Fruit fly (Drosophila melanogaster) whole organism, embryonic: ENCODE measurements around the gene rempA.

Source experiments
- Abd-B ChIP-seq: fragments of 200-800 bp; sonication (Bioruptor generic); optimal IDR thresholded peaks from 2 replicates; lab custom pipeline; 2018; ENCODE audit warnings: missing biosample characterization, mild to moderate bottlenecking, missing genetic modification characterization, moderate library complexity
- CG10147 ChIP-seq: fragments of 200-800 bp; sonication (Bioruptor generic); optimal IDR thresholded peaks from 2 replicates; lab custom pipeline; 2019; ENCODE audit warnings: missing biosample characterization, mild to moderate bottlenecking, missing genetic modification characterization, moderate library complexity
- CG10543 ChIP-seq: fragments of 200-800 bp; sonication (Bioruptor generic); optimal IDR thresholded peaks from 3 replicates; lab custom pipeline; 2017; ENCODE audit warnings: missing biosample characterization, mild to moderate bottlenecking, missing genetic modification characterization, moderate library complexity
- CG10959 ChIP-seq: fragments of 200-800 bp; sonication (Bioruptor generic); IDR thresholded peaks from 2 replicates; pipeline ENCODE4 v1.3.6; 2022; ENCODE audit warnings: missing biosample characterization, missing genetic modification characterization
- CG11398 ChIP-seq: fragments of 200-800 bp; sonication (Bioruptor generic); optimal IDR thresholded peaks from 2 replicates; lab custom pipeline; 2016; ENCODE audit warnings: missing biosample characterization, missing genetic modification characterization
- CG12391 ChIP-seq: fragments of 200-800 bp; sonication (Bioruptor generic); optimal IDR thresholded peaks from 3 replicates; lab custom pipeline; 2018; ENCODE audit warnings: missing biosample characterization, mild to moderate bottlenecking, missing genetic modification characterization, moderate library complexity
- CG17829 ChIP-seq: fragments of 200-800 bp; optimal IDR thresholded peaks from 2 replicates; lab custom pipeline; 2019; ENCODE audit warnings: missing biosample characterization, mild to moderate bottlenecking, missing genetic modification characterization, moderate library complexity
- CG18619 ChIP-seq: fragments of 200-800 bp; sonication (Bioruptor generic); optimal IDR thresholded peaks from 3 replicates; lab custom pipeline; 2017; ENCODE audit warnings: missing biosample characterization, mild to moderate bottlenecking, missing genetic modification characterization
- CG18764 ChIP-seq: fragments of 200-800 bp; sonication (Bioruptor generic); optimal IDR thresholded peaks from 3 replicates; lab custom pipeline; 2016; ENCODE audit warnings: missing biosample characterization, missing genetic modification characterization
- CG2712 ChIP-seq: fragments of 200-800 bp; optimal IDR thresholded peaks from 3 replicates; lab custom pipeline; 2019; ENCODE audit warnings: missing biosample characterization, mild to moderate bottlenecking, missing genetic modification characterization, moderate library complexity
- CG30431 ChIP-seq: fragments of 200-800 bp; sonication (Bioruptor generic); optimal IDR thresholded peaks from 2 replicates; lab custom pipeline; 2017; ENCODE audit warnings: missing biosample characterization, missing genetic modification characterization
- CG4820 ChIP-seq: fragments of 200-800 bp; sonication (Bioruptor generic); optimal IDR thresholded peaks from 3 replicates; lab custom pipeline; 2016; ENCODE audit warnings: missing biosample characterization, missing genetic modification characterization
- CG6254 ChIP-seq: fragments of 200-800 bp; sonication (Bioruptor generic); optimal IDR thresholded peaks from 3 replicates; lab custom pipeline; 2017; ENCODE audit warnings: mild to moderate bottlenecking, missing biosample characterization, missing genetic modification reagents, missing genetic modification characterization
- CG6791 ChIP-seq: fragments of 200-800 bp; sonication (Bioruptor generic); IDR thresholded peaks from 3 replicates; pipeline ENCODE4 v1.3.6; 2022; ENCODE audit warnings: missing biosample characterization, missing genetic modification characterization; ENCODE audit not compliant: partially characterized antibody
- CG7372 ChIP-seq: fragments of 200-800 bp; sonication (Bioruptor generic); IDR thresholded peaks from 2 replicates; pipeline ENCODE4 v1.3.6; 2022; ENCODE audit warnings: missing biosample characterization, missing genetic modification characterization
- CG7745 ChIP-seq: fragments of 200-800 bp; sonication (Bioruptor generic); optimal IDR thresholded peaks from 2 replicates; lab custom pipeline; 2018; ENCODE audit warnings: missing biosample characterization, mild to moderate bottlenecking, missing genetic modification characterization, moderate library complexity
- CG8290 ChIP-seq, 3 experiments: fragments of 200-800 bp; sonication (Bioruptor generic); optimal IDR thresholded peaks; 2 replicates each; lab custom pipeline; 2016 to 2019; ENCODE audit warnings: missing biosample characterization in 3 of 3, missing genetic modification characterization in 3 of 3, mild to moderate bottlenecking in 2 of 3, moderate library complexity in 1 of 3
- CG8388 ChIP-seq: fragments of 200-800 bp; sonication (Bioruptor generic); optimal IDR thresholded peaks from 2 replicates; lab custom pipeline; 2019; ENCODE audit warnings: missing biosample characterization, mild to moderate bottlenecking, missing genetic modification characterization, moderate library complexity
- CG8478 ChIP-seq: fragments of >200 bp; optimal IDR thresholded peaks from 2 replicates; lab custom pipeline; 2018
- Drgx ChIP-seq: fragments of 200-800 bp; sonication (Bioruptor generic); IDR thresholded peaks from 2 replicates; pipeline ENCODE4 v1.3.6; 2022; ENCODE audit warnings: missing biosample characterization, missing genetic modification characterization
- Gsc ChIP-seq: fragments of 200-800 bp; sonication (Bioruptor generic); IDR thresholded peaks from 2 replicates; pipeline ENCODE4 v1.3.6; 2022; ENCODE audit warnings: missing biosample characterization, missing genetic modification characterization
- HmgD ChIP-seq: fragments of 200-800 bp; sonication (Bioruptor generic); optimal IDR thresholded peaks from 3 replicates; lab custom pipeline; 2016; ENCODE audit warnings: missing biosample characterization, missing genetic modification characterization
- Pdp1 ChIP-seq, 2 experiments: fragments of 200-800 bp; sonication (Bioruptor generic); optimal IDR thresholded peaks; 3 replicates each; lab custom pipeline; 2016; ENCODE audit warnings: missing biosample characterization in 2 of 2, missing genetic modification characterization in 2 of 2, mild to moderate bottlenecking in 1 of 2, moderate library complexity in 1 of 2
- Rfx ChIP-seq: fragments of 200-800 bp; sonication (Bioruptor generic); IDR thresholded peaks from 2 replicates; pipeline ENCODE4 v1.3.6; 2022; ENCODE audit warnings: missing biosample characterization, missing genetic modification characterization
- Sry-β ChIP-seq: fragments of 200-800 bp; sonication (Bioruptor generic); optimal IDR thresholded peaks from 2 replicates; lab custom pipeline; 2018; ENCODE audit warnings: missing biosample characterization, mild to moderate bottlenecking, missing genetic modification characterization, moderate library complexity
- Sry-δ ChIP-seq: fragments of 200-800 bp; sonication (Bioruptor generic); optimal IDR thresholded peaks from 2 replicates; lab custom pipeline; 2016; ENCODE audit warnings: missing biosample characterization, missing genetic modification characterization
- amos ChIP-seq: fragments of 200-800 bp; sonication (Bioruptor generic); IDR thresholded peaks from 2 replicates; pipeline ENCODE4 v1.3.6; 2022; ENCODE audit warnings: missing biosample characterization, missing genetic modification characterization; ENCODE audit not compliant: partially characterized antibody
- bsh ChIP-seq, 2 experiments: fragments of 200-800 bp; sonication (Bioruptor generic); optimal IDR thresholded peaks; 2 replicates each; lab custom pipeline; 2017 to 2018; ENCODE audit warnings: mild to moderate bottlenecking in 2 of 2, missing biosample characterization in 2 of 2, missing genetic modification characterization in 2 of 2, moderate library complexity in 1 of 2
- caup ChIP-seq: fragments of 200-800 bp; sonication (Bioruptor generic); optimal IDR thresholded peaks from 3 replicates; lab custom pipeline; 2017; ENCODE audit warnings: missing biosample characterization, mild to moderate bottlenecking, missing genetic modification characterization, moderate library complexity; ENCODE audit not compliant: severe bottlenecking
- cg ChIP-seq: fragments of 200-800 bp; sonication (Bioruptor generic); optimal IDR thresholded peaks from 3 replicates; lab custom pipeline; 2019; ENCODE audit warnings: missing biosample characterization, mild to moderate bottlenecking, missing genetic modification characterization, moderate library complexity
- chinmo ChIP-seq: fragments of 200-800 bp; sonication (Bioruptor generic); IDR thresholded peaks from 4 replicates; pipeline ENCODE4 v1.3.6; 2022; ENCODE audit warnings: missing biosample characterization, missing genetic modification characterization; ENCODE audit not compliant: partially characterized antibody
- ci ChIP-seq: fragments of 200-800 bp; sonication (Bioruptor generic); IDR thresholded peaks from 3 replicates; pipeline ENCODE4 v1.3.6; 2022; ENCODE audit warnings: missing biosample characterization, missing genetic modification characterization
- dm ChIP-seq: fragments of 200-800 bp; sonication (Bioruptor generic); optimal IDR thresholded peaks from 3 replicates; lab custom pipeline; 2016; ENCODE audit warnings: missing biosample characterization, missing genetic modification characterization
- en ChIP-seq: fragments of 200-800 bp; sonication (Bioruptor generic); optimal IDR thresholded peaks from 2 replicates; lab custom pipeline; 2016; ENCODE audit warnings: missing biosample characterization, missing genetic modification characterization
- grau ChIP-seq: fragments of 200-800 bp; optimal IDR thresholded peaks from 3 replicates; lab custom pipeline; 2019; ENCODE audit warnings: missing biosample characterization, mild to moderate bottlenecking, missing genetic modification characterization, moderate library complexity
- gt ChIP-seq: fragments of 200-800 bp; sonication (Bioruptor generic); IDR thresholded peaks from 2 replicates; pipeline ENCODE4 v1.3.6; 2022; ENCODE audit warnings: missing biosample characterization, missing genetic modification characterization
- jumu ChIP-seq: fragments of 200-800 bp; sonication (Bioruptor generic); optimal IDR thresholded peaks from 3 replicates; lab custom pipeline; 2016; ENCODE audit warnings: missing biosample characterization, missing genetic modification characterization
- nerfin-1 ChIP-seq: fragments of 200-800 bp; sonication (Bioruptor generic); optimal IDR thresholded peaks from 3 replicates; lab custom pipeline; 2019; ENCODE audit warnings: missing biosample characterization, mild to moderate bottlenecking, missing genetic modification characterization, moderate library complexity
- nerfin-2 ChIP-seq: fragments of 200-800 bp; sonication (Bioruptor generic); IDR thresholded peaks from 2 replicates; pipeline ENCODE4 v1.3.6; 2022; ENCODE audit warnings: missing biosample characterization, missing genetic modification characterization; ENCODE audit not compliant: partially characterized antibody
- row ChIP-seq: fragments of 200-800 bp; sonication (Bioruptor generic); IDR thresholded peaks from 3 replicates; pipeline ENCODE4 v1.3.6; 2022; ENCODE audit warnings: missing biosample characterization, missing genetic modification characterization
- sens ChIP-seq: fragments of 200-800 bp; sonication (Bioruptor generic); peaks from one replicate; lab custom pipeline; 2016; ENCODE audit warnings: missing biosample characterization, missing genetic modification characterization
- sens-2 ChIP-seq: fragments of 200-800 bp; sonication (Bioruptor generic); IDR thresholded peaks from 2 replicates; pipeline ENCODE4 v1.3.6; 2022; ENCODE audit warnings: missing biosample characterization, missing genetic modification characterization
- seq ChIP-seq: fragments of 200-800 bp; sonication (Bioruptor generic); IDR thresholded peaks from 2 replicates; pipeline ENCODE4 v1.3.6; 2022; ENCODE audit warnings: missing biosample characterization, missing genetic modification characterization
- vfl ChIP-seq: fragments of 200-800 bp; sonication (Bioruptor generic); optimal IDR thresholded peaks from 2 replicates; lab custom pipeline; 2016; ENCODE audit warnings: missing biosample characterization, missing genetic modification characterization
- zf30C ChIP-seq: fragments of 200-800 bp; sonication (Bioruptor generic); optimal IDR thresholded peaks from 3 replicates; lab custom pipeline; 2018; ENCODE audit warnings: missing biosample characterization, mild to moderate bottlenecking, missing genetic modification characterization

The rempA gene

DNA sequence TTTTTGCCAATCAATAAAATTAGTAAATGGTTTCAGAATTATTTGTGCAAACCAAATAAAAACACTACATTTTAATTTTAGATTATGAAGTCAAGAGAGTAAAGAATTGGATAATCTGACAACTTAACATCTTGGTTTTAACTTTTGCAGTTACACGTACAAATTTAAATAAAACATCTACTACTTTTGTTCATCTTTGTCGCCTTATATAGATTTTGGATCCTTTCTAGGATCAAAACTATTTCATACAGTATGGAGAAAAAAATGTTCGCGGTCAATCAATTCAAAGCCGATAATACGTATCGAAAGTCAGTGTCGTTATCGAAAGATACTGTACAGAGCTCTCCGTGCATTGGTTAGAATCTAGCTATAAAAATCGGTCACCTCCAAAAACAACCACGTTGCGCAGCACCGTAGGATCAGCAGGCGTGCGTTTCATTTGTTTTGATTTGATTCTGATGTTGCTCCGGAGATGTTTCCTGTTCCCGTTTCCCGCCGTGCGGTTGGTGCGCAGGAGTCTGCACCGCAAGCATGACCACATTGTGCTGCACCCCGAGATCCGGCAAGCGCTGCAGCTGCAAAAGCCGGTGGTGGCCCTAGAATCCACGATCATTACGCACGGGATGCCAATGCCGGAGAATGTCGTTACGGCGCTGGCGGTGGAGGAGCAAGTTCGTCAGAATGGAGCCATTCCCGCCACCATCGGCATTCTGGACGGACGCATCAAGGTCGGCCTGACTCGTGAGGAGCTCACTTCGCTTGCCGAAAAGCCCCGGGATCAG is 3.9 kb upstream of the rempA start, which contains the start of the genes uncNacbeta and CG2794 (continued):
- TF ChIP-seq caup (GFP tag; lab: Kevin White, UChicago) (no peak), Rfx (GFP tag; lab: Robert Waterston, UW) (peak; percentile 55), nerfin-2 (GFP tag; lab: Robert Waterston, UW) (peak; percentile 73), Abd-B (GFP tag; lab: Kevin White, UChicago) (no peak)

DNA sequence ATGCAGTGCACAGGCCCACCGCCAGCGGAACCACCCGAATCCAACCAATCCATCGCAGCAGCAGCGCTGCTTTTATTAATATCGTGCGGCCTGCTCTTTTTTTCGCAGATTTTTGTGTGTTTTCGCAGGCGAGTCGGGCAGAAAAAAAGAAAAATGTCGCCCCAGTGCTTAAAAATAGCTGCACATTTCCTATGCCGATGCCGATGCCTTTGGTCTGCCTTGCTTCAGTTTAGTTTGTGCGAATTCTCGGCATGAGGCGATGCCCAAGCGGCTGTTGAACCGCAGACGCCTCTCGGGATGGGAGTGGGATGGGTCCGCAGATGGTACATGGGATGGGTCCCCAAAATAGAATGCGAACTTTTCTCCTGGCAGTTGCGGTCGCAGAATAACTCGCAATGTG is 3.2 kb upstream of the rempA start:
- TF ChIP-seq CG30431 (no peak), bsh (GFP tag; optimal IDR thresholded peaks at IDR 0.05; lab: Kevin White, UChicago) (peak in 1 of 2 experiments; percentile 16), CG18764 (GFP tag; lab: Kevin White, UChicago) (no peak), CG11398 (GFP tag; lab: Kevin White, UChicago) (no peak), CG8388 (GFP tag; lab: Kevin White, UChicago) (no peak), vfl (GFP tag; lab: Kevin White, UChicago) (no peak), Gsc (GFP tag; lab: Robert Waterston, UW) (peak; percentile 43; the same call in 1 of the 2 replicates), CG2712 (tag; lab: Kevin White, UChicago) (no peak), en (GFP tag; lab: Kevin White, UChicago) (no peak), CG18619 (GFP tag; lab: Kevin White, UChicago) (no peak), CG6791 (GFP tag; lab: Robert Waterston, UW) (no peak), seq (GFP tag; lab: Robert Waterston, UW) (no peak), CG10543 (GFP tag; lab: Kevin White, UChicago) (no peak), Drgx (GFP tag; lab: Robert Waterston, UW) (peak; percentile 61), zf30C (GFP tag; lab: Kevin White, UChicago) (no peak)
- TF ChIP-seq, all 482 proteins: peak for 3

DNA sequence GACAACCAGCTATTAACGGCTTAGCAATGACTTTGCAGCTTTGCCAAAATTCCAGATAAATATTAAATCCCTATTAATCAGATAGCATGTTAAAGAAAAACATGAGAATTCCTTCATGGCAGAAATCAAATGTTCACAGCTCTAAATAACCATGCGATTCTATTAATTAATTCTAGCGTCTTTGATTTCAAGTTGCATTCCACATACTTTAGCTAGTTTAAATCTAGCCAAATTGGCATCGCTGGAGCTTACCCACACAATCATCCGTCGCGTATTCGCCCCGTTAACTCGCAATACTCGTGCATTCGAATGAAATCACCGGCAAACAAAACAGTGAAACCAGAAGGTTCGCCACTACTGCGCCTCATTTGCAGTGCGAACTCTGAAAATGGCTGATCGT is 799 bp downstream of the rempA start, which contains the start of gene Tspo:
Tspo (plus strand) TSS at position 302 of the 400 bp plus-strand sequence.
- TF ChIP-seq CG12391 (peak; percentile 11), sens-2 (GFP tag; lab: Robert Waterston, UW) (peak; percentile 29; the same call in 1 of the 2 replicates), CG10959 (GFP tag; lab: Robert Waterston, UW) (no peak), ci (GFP tag; lab: Robert Waterston, UW) (peak; percentile 19; the same call in 1 of the 3 replicates), CG17829 (tag; lab: Kevin White, UChicago) (no peak), HmgD (GFP tag; lab: Kevin White, UChicago) (no peak), CG6254 (GFP tag; lab: Kevin White, UChicago) (peak; percentile 86), chinmo (peak; percentile 81; the same call in 1 of the 4 replicates), Sry-β (GFP tag; lab: Kevin White, UChicago) (peak; percentile 91), dm (GFP tag; lab: Kevin White, UChicago) (no peak), CG10147 (GFP tag; lab: Kevin White, UChicago) (peak; percentile 14), CG7745 (tag; lab: Kevin White, UChicago) (no peak), CG7372 (0 out of 2 replicates have a peak, but pooled peaks have one; percentile 31), CG8290 (GFP tag; optimal IDR thresholded peaks at IDR 0.05; lab: Kevin White, UChicago) (no peak), CG8290 (tag; optimal IDR thresholded peaks at IDR 0.05; lab: Kevin White, UChicago) (peak in 1 of 2 experiments; percentile 43), cg (GFP tag; lab: Kevin White, UChicago) (peak; percentile 88), Pdp1 (GFP tag; optimal IDR thresholded peaks at IDR 0.05; lab: Kevin White, UChicago) (peak in 1 of 2 experiments; percentile 22), sens (no peak), CG4820 (GFP tag; lab: Kevin White, UChicago) (no peak), amos (GFP tag; lab: Robert Waterston, UW) (peak; percentile 14; the same call in 1 of the 2 replicates), Sry-δ (GFP tag; lab: Kevin White, UChicago) (peak; percentile 2), row (peak; percentile 83), gt (no peak), jumu (GFP tag; lab: Kevin White, UChicago) (no peak), nerfin-1 (no peak), grau (tag; lab: Kevin White, UChicago) (peak; percentile 28), CG8478 (lab: Kevin White, UChicago) (peak; percentile 35)
